Worm (Caenorhabditis elegans) whole organism, L3 larva: ENCODE measurements around the gene F18C5.9.

Source experiments
- aly-2 ChIP-seq: fragments of 150-350 bp; optimal IDR thresholded peaks from 2 replicates; lab custom pipeline; 2014; ENCODE audit warnings: missing biosample characterization, missing genetic modification characterization
- ceh-16 ChIP-seq: sonication (generic microtip); optimal IDR thresholded peaks from 2 replicates; lab custom pipeline; 2017; ENCODE audit warnings: missing biosample characterization, missing genetic modification characterization
- fkh-10 ChIP-seq: sonication (generic microtip); optimal IDR thresholded peaks from 2 replicates; lab custom pipeline; 2017; ENCODE audit warnings: missing biosample characterization, missing genetic modification reagents, missing genetic modification characterization
- fos-1 ChIP-seq: fragments of 150-350 bp; optimal IDR thresholded peaks from 2 replicates; lab custom pipeline; 2014; ENCODE audit warnings: missing biosample characterization, missing genetic modification characterization
- hmg-11 ChIP-seq: sonication (generic microtip); optimal IDR thresholded peaks from 2 replicates; lab custom pipeline; 2016; ENCODE audit warnings: missing genetic modification characterization, missing compliant biosample characterization
- lin-39 ChIP-seq: fragments of 150-350 bp; optimal IDR thresholded peaks from 2 replicates; lab custom pipeline; 2018; ENCODE audit warnings: missing biosample characterization, missing genetic modification reagents, missing genetic modification characterization
- nfya-1 ChIP-seq: sonication (generic microtip); optimal IDR thresholded peaks from 2 replicates; lab custom pipeline; 2017; ENCODE audit warnings: missing genetic modification characterization, mild to moderate bottlenecking, missing compliant biosample characterization, antibody characterized with exemption, moderate library complexity; ENCODE audit not compliant: insufficient read depth
- nhr-11 ChIP-seq: fragments of 150-350 bp; optimal IDR thresholded peaks from 2 replicates; lab custom pipeline; 2014; ENCODE audit warnings: missing biosample characterization, missing genetic modification characterization
- nhr-28 ChIP-seq: fragments of 150-350 bp; optimal IDR thresholded peaks from 2 replicates; lab custom pipeline; 2014; ENCODE audit warnings: missing biosample characterization, missing genetic modification characterization
- pha-4 ChIP-seq: fragments of 150-350 bp; optimal IDR thresholded peaks from 2 replicates; lab custom pipeline; 2014; ENCODE audit warnings: missing biosample characterization, missing genetic modification reagents, missing genetic modification characterization
- pqm-1 ChIP-seq: fragments of 150-350 bp; optimal IDR thresholded peaks from 2 replicates; lab custom pipeline; 2017; ENCODE audit warnings: missing biosample characterization, missing genetic modification characterization, inconsistent platforms
- sea-2 ChIP-seq: fragments of 150-350 bp; sonication (generic microtip); optimal IDR thresholded peaks from 4 replicates; lab custom pipeline; 2014; ENCODE audit warnings: missing biosample characterization, missing genetic modification reagents, missing genetic modification characterization
- snpc-4 ChIP-seq: fragments of 150-350 bp; optimal IDR thresholded peaks from 2 replicates; lab custom pipeline; 2014; ENCODE audit warnings: missing biosample characterization, missing genetic modification characterization
- unc-39 ChIP-seq: sonication (generic microtip); optimal IDR thresholded peaks from 4 replicates; lab custom pipeline; 2017; ENCODE audit warnings: missing biosample characterization, missing genetic modification characterization

DNA sequence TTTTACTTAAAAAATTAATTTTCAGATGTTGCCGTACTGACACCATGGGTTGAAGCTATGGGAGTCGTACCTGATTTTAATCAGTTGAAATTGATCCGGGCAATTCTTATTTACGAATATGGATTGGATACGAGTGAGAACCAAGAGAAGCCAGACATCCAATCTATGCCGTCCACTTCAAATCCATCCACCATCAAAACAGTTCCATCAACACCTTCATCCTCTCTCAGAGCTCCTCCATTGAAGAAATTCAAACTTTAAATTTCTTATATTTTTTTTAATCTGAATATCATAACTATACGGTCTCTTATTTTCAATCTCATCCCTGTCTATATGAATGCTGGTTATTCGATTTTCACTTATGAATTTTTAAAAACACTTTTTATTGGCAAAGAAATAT is 8.0 kb upstream of the F18C5.9 start:
- no peak for TF ChIP-seq snpc-4
- no peak for TF ChIP-seq fkh-10 (GFP tag; lab: Kevin White, UChicago)
- TF ChIP-seq sea-2 (GFP tag; lab: Kevin White, UChicago): no peak
- no peak for TF ChIP-seq hmg-11
- no peak for TF ChIP-seq lin-39 (tag; lab: Kevin White, UChicago)
- peak; percentile 43 for TF ChIP-seq pha-4 (tag; lab: Kevin White, UChicago)
- no peak for TF ChIP-seq nhr-11 (tag; lab: Kevin White, UChicago)
- no peak for TF ChIP-seq aly-2 (tag; lab: Kevin White, UChicago)
- no peak for TF ChIP-seq fos-1 (tag; lab: Kevin White, UChicago)
- no peak for TF ChIP-seq nfya-1 (tag; lab: Kevin White, UChicago)
- no peak for TF ChIP-seq nhr-28
- TF ChIP-seq ceh-16 (tag; lab: Kevin White, UChicago): no peak
- TF ChIP-seq unc-39: no peak
- no peak for TF ChIP-seq pqm-1 (tag; lab: Kevin White, UChicago)
